Worm (Caenorhabditis elegans): ENCODE measurements around the gene srw-76.
A peak's percentile ranks its signal among the peaks of the same experiment; 100 is the strongest.

Gene srw-76

ce11 chrV:16591992-16592798 lies 45.9 kb downstream of the srw-76 start, which contains the start of gene srh-269:
Gene srh-269, minus strand, starts transcription at chrV:16592042.
- TF ChIP-seq sem-2 (GFP tag; optimal IDR thresholded peaks at IDR 0.05) (peak; percentile 57), M03D4.4 (tag; optimal IDR thresholded peaks at IDR 0.05) (peak; percentile 74), hlh-1 (tag; optimal IDR thresholded peaks at IDR 0.05) (no peak), nhr-2 (tag; optimal IDR thresholded peaks at IDR 0.05) (no peak), lin-32 (GFP tag; optimal IDR thresholded peaks at IDR 0.05) (peak; percentile 58), ham-2 (GFP tag; optimal IDR thresholded peaks at IDR 0.05) (peak; percentile 54), mab-5 (tag; optimal IDR thresholded peaks at IDR 0.05) (no peak), bed-3 (GFP tag; optimal IDR thresholded peaks at IDR 0.05) (peak; percentile 52), flh-1 (GFP tag; optimal IDR thresholded peaks at IDR 0.05) (peak; percentile 49), nhr-76 (tag; optimal IDR thresholded peaks at IDR 0.05) (no peak), ceh-83 (GFP tag; optimal IDR thresholded peaks at IDR 0.05) (peak; percentile 73), cnd-1 (tag; optimal IDR thresholded peaks at IDR 0.05) (peak; percentile 75), mls-2 (tag; optimal IDR thresholded peaks at IDR 0.05) (peak; percentile 71), unc-120 (tag; optimal IDR thresholded peaks at IDR 0.05; ENCODE audit: poor library complexity, severe bottlenecking) (peak; percentile 71), drap-1 (GFP tag; optimal IDR thresholded peaks at IDR 0.05) (peak; percentile 79), ceh-43 (GFP tag; optimal IDR thresholded peaks at IDR 0.05) (peak; percentile 59), sptf-1 (tag; optimal IDR thresholded peaks at IDR 0.05) (peak; percentile 81), ztf-11 (tag; optimal IDR thresholded peaks at IDR 0.05) (peak; percentile 37), pha-4 (tag; optimal IDR thresholded peaks at IDR 0.05) (no peak)

- no peak for TF ChIP-seq ces-1 (GFP tag; optimal IDR thresholded peaks at IDR 0.05)
- TF ChIP-seq M03D4.4 (tag; optimal IDR thresholded peaks at IDR 0.05): no peak
- TF ChIP-seq bed-3 (GFP tag; optimal IDR thresholded peaks at IDR 0.05): no peak
- TF ChIP-seq drap-1 (GFP tag; optimal IDR thresholded peaks at IDR 0.05): no peak
- TF ChIP-seq flh-1 (GFP tag; optimal IDR thresholded peaks at IDR 0.05): no peak
- no peak for TF ChIP-seq ceh-43 (GFP tag; optimal IDR thresholded peaks at IDR 0.05)
- TF ChIP-seq nhr-12 (tag; optimal IDR thresholded peaks at IDR 0.05): no peak
- TF ChIP-seq nhr-2 (tag; optimal IDR thresholded peaks at IDR 0.05): no peak
- no peak for TF ChIP-seq lin-13 (tag; optimal IDR thresholded peaks at IDR 0.05)
- TF ChIP-seq blmp-1 (tag; optimal IDR thresholded peaks at IDR 0.05): no peak
These were observed 48.6 kb downstream of the srw-76 start for ce11 chrV:16589488-16589887.

ce11 chrV:16588428-16588827 lies 49.7 kb downstream of the srw-76 start, which contains the start of gene srw-73:
Gene srw-73, minus strand, starts transcription at chrV:16588528.
- TF ChIP-seq mab-5 (tag; optimal IDR thresholded peaks at IDR 0.05): no peak
- no peak for TF ChIP-seq ces-1 (GFP tag; optimal IDR thresholded peaks at IDR 0.05)
- TF ChIP-seq zip-8 (tag; optimal IDR thresholded peaks at IDR 0.05): no peak
- TF ChIP-seq mep-1 (tag; optimal IDR thresholded peaks at IDR 0.05): no peak
- no peak for TF ChIP-seq mls-2 (tag; optimal IDR thresholded peaks at IDR 0.05)
- TF ChIP-seq ham-2 (GFP tag; optimal IDR thresholded peaks at IDR 0.05): no peak
- no peak for TF ChIP-seq nhr-12 (tag; optimal IDR thresholded peaks at IDR 0.05)
